Worm (Caenorhabditis elegans): ENCODE measurements around the gene parn-1.

- TF ChIP-seq unc-62 (GFP tag; optimal IDR thresholded peaks at IDR 0.05) (no peak), lin-13 (tag; optimal IDR thresholded peaks at IDR 0.05) (no peak), lin-32 (GFP tag; optimal IDR thresholded peaks at IDR 0.05) (no peak), tbx-8 (GFP tag; optimal IDR thresholded peaks at IDR 0.05) (no peak), lsy-2 (tag; optimal IDR thresholded peaks at IDR 0.05) (no peak), mls-2 (tag; optimal IDR thresholded peaks at IDR 0.05) (no peak), mep-1 (tag; optimal IDR thresholded peaks at IDR 0.05) (no peak), ztf-11 (tag; optimal IDR thresholded peaks at IDR 0.05) (no peak), sptf-1 (tag; optimal IDR thresholded peaks at IDR 0.05) (no peak), pha-4 (tag; optimal IDR thresholded peaks at IDR 0.05) (no peak), nhr-28 (tag; optimal IDR thresholded peaks at IDR 0.05) (no peak), ham-2 (GFP tag; optimal IDR thresholded peaks at IDR 0.05) (no peak)
These were observed 16.9 kb upstream of the parn-1 start, which contains the start of gene R11D1.3 for ce11 chrV:12711999-12712398.
